Fruit fly (Drosophila melanogaster): ENCODE data around the gene Arts.

Arts gene

DNA sequence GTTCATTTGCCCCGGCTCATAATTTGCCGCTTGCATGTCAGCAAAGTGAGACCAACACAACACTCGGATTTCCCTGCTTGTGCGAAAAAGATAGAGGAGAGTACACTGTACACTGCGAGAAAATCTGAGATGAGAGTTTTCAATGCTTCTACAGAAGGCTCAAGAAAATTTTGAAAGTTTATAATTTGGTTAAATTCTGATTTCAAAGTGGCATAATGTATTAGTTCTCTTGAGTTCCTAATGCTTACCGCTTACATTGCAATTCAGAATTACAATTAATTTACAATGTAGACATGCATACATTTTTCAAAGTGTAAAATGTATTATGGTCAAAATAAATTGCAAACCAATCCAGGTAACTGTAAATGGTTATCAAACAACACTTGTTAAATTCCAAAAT is 40.3 kb downstream of the Arts start (continued):
- TF ChIP-seq CG42726 (GFP tag; IDR thresholded peaks at IDR 0.05; ENCODE audit: partially characterized antibody), result 0 out of 2 replicates have a peak, but pooled peaks have one; percentile 27

DNA sequence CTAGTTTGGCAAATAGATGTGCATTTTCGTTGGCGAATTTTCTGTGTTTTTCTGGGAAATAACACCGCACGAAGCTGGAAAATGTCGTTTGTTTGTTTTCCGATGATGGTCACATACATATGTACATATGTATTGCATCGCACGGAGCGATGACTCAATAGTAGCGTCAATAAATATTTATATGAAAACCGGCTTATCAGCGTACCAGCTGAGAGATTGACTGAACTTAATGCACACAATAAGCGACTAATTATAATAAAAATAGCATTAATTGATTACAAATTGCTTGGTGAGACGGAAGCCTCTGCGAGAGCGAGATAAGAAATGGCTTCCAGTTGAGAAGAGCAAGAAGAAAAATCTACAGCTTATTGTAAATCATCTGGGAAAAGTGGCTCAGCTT is 41.9 kb downstream of the Arts start:
- TF ChIP-seq CG6765 (GFP tag; optimal IDR thresholded peaks at IDR 0.05) (no peak), Antp (GFP tag; optimal IDR thresholded peaks at IDR 0.05) (no peak), sens (GFP tag) (peak; percentile 76), chm (GFP tag; IDR thresholded peaks at IDR 0.05) (peak; percentile 55; the same call in 1 of the 2 replicates), CG10654 (GFP tag; optimal IDR thresholded peaks at IDR 0.05) (no peak), Awh (GFP tag; IDR thresholded peaks at IDR 0.05) (0 out of 2 replicates have a peak, but pooled peaks have one; percentile 30), CG8281 (tag; optimal IDR thresholded peaks at IDR 0.05) (peak; percentile 49), hbn (GFP tag; IDR thresholded peaks at IDR 0.05; ENCODE audit: partially characterized antibody) (no peak), Pdp1 (GFP tag; optimal IDR thresholded peaks at IDR 0.05) (peak in 1 of 2 experiments; percentile 11)

- TF ChIP-seq BtbVII (GFP tag; optimal IDR thresholded peaks at IDR 0.05) (no peak), hkb (optimal IDR thresholded peaks at IDR 0.05) (no peak), hkb (GFP tag; IDR thresholded peaks at IDR 0.05) (0 out of 2 replicates have a peak, but pooled peaks have one; percentile 26), CG13894 (tag; optimal IDR thresholded peaks at IDR 0.05) (no peak), Fer3 (tag; optimal IDR thresholded peaks at IDR 0.05) (no peak), Atf-2 (GFP tag; optimal IDR thresholded peaks at IDR 0.05) (no peak), scrt (GFP tag; optimal IDR thresholded peaks at IDR 0.05) (peak; percentile 32), CG18011 (GFP tag; optimal IDR thresholded peaks at IDR 0.05) (no peak), Dbx (GFP tag; IDR thresholded peaks at IDR 0.05) (no peak), Oli (tag; optimal IDR thresholded peaks at IDR 0.05) (no peak), CG12236 (GFP tag; optimal IDR thresholded peaks at IDR 0.05) (no peak), abd-A (tag; optimal IDR thresholded peaks at IDR 0.05) (peak; percentile 81), CG34376 (GFP tag; optimal IDR thresholded peaks at IDR 0.05) (no peak), C15 (GFP tag; IDR thresholded peaks at IDR 0.05) (no peak), row (GFP tag; IDR thresholded peaks at IDR 0.05) (no peak), Meics (GFP tag; optimal IDR thresholded peaks at IDR 0.05) (no peak), Adf1 (GFP tag; IDR thresholded peaks at IDR 0.05) (no peak), D (optimal IDR thresholded peaks at IDR 0.05) (no peak), D (GFP tag; optimal IDR thresholded peaks at IDR 0.05) (no peak), HLH3B (GFP tag; IDR thresholded peaks at IDR 0.05) (no peak), H15 (GFP tag; IDR thresholded peaks at IDR 0.05) (no peak), mirr (GFP tag; optimal IDR thresholded peaks at IDR 0.05) (no peak), vnd (GFP tag; IDR thresholded peaks at IDR 0.05; ENCODE audit: partially characterized antibody) (0 out of 3 replicates have a peak, but pooled peaks have one; percentile 11), crp (GFP tag; optimal IDR thresholded peaks at IDR 0.05) (no peak), kay (GFP tag; optimal IDR thresholded peaks at IDR 0.05) (no peak), crol (GFP tag; IDR thresholded peaks at IDR 0.05) (peak; percentile 71), Ada2b (GFP tag; IDR thresholded peaks at IDR 0.05) (no peak), cad (GFP tag; optimal IDR thresholded peaks at IDR 0.05) (no peak), gro (GFP tag; optimal IDR thresholded peaks at IDR 0.05) (no peak), eve (GFP tag; optimal IDR thresholded peaks at IDR 0.05) (no peak), HmgD (GFP tag; optimal IDR thresholded peaks at IDR 0.05) (no peak), Deaf1 (tag; optimal IDR thresholded peaks at IDR 0.05) (peak; percentile 74), bowl (GFP tag; IDR thresholded peaks at IDR 0.05) (0 out of 2 replicates have a peak, but pooled peaks have one; percentile 22), Ptx1 (GFP tag; IDR thresholded peaks at IDR 0.05) (0 out of 2 replicates have a peak, but pooled peaks have one; percentile 12), CG10321 (GFP tag; IDR thresholded peaks at IDR 0.05) (no peak), HLHmδ (GFP tag; optimal IDR thresholded peaks at IDR 0.05) (no peak), pros (GFP tag; optimal IDR thresholded peaks at IDR 0.05) (peak; percentile 90), ranshi (GFP tag; IDR thresholded peaks at IDR 0.05) (no peak)
Measured at dm6 chr3L:16645323-16645982, 42.8 kb downstream of the Arts start.

Measured in whole organism, embryonic.